Worm (Caenorhabditis elegans) whole organism, mixed stage, embryonic: ENCODE data around the gene F59B2.15.

Source experiments
- M03D4.4 ChIP-seq: sonication (generic microtip); optimal IDR thresholded peaks from 2 replicates; lab custom pipeline; 2017; ENCODE audit warnings: mild to moderate bottlenecking, missing genetic modification characterization, missing compliant biosample characterization
- blmp-1 ChIP-seq: fragments of 150-350 bp; optimal IDR thresholded peaks from 2 replicates; lab custom pipeline; 2014; ENCODE audit warnings: missing biosample characterization, missing genetic modification characterization
- ceh-39 ChIP-seq: fragments of 150-350 bp; optimal IDR thresholded peaks from 2 replicates; lab custom pipeline; 2014; ENCODE audit warnings: missing biosample characterization, missing genetic modification characterization
- ceh-43 ChIP-seq: fragments of 200-800 bp; sonication (Bioruptor generic); optimal IDR thresholded peaks from 2 replicates; lab custom pipeline; 2018; ENCODE audit warnings: mild to moderate bottlenecking, missing genetic modification characterization, moderate library complexity, missing compliant biosample characterization
- ceh-83 ChIP-seq: fragments of 200-800 bp; sonication (Bioruptor generic); optimal IDR thresholded peaks from 2 replicates; lab custom pipeline; 2018; ENCODE audit warnings: mild to moderate bottlenecking, missing genetic modification characterization, missing compliant biosample characterization
- ces-1 ChIP-seq: fragments of 150-350 bp; optimal IDR thresholded peaks from 2 replicates; lab custom pipeline; 2014; ENCODE audit warnings: missing biosample characterization, missing genetic modification reagents, missing genetic modification characterization
- cnd-1 ChIP-seq: fragments of 200-800 bp; sonication (Bioruptor generic); optimal IDR thresholded peaks from 2 replicates; lab custom pipeline; 2018; ENCODE audit warnings: mild to moderate bottlenecking, missing genetic modification characterization, missing compliant biosample characterization
- drap-1 ChIP-seq: fragments of 200-800 bp; sonication (Bioruptor generic); optimal IDR thresholded peaks from 3 replicates; lab custom pipeline; 2018; ENCODE audit warnings: mild to moderate bottlenecking, missing genetic modification characterization, missing compliant biosample characterization
- elt-1 ChIP-seq: sonication (generic microtip); optimal IDR thresholded peaks from 2 replicates; lab custom pipeline; 2017; ENCODE audit warnings: missing genetic modification characterization, mild to moderate bottlenecking, missing compliant biosample characterization, antibody characterized with exemption, moderate library complexity, borderline replicate concordance; ENCODE audit not compliant: insufficient read depth
- elt-3 ChIP-seq: fragments of 150-350 bp; optimal IDR thresholded peaks from 2 replicates; lab custom pipeline; 2014; ENCODE audit warnings: missing biosample characterization, missing genetic modification characterization
- flh-1 ChIP-seq: fragments of 200-800 bp; sonication (Bioruptor generic); optimal IDR thresholded peaks from 2 replicates; lab custom pipeline; 2018; ENCODE audit warnings: mild to moderate bottlenecking, missing genetic modification characterization, moderate library complexity, missing compliant biosample characterization
- hlh-1 ChIP-seq: fragments of 150-350 bp; optimal IDR thresholded peaks from 2 replicates; lab custom pipeline; 2014; ENCODE audit warnings: missing biosample characterization, missing genetic modification reagents, missing genetic modification characterization
- lin-13 ChIP-seq: fragments of 150-350 bp; optimal IDR thresholded peaks from 2 replicates; lab custom pipeline; 2014; ENCODE audit warnings: missing biosample characterization, missing genetic modification characterization
- lsy-2 ChIP-seq: fragments of 150-350 bp; optimal IDR thresholded peaks from 2 replicates; lab custom pipeline; 2014; ENCODE audit warnings: missing biosample characterization, missing genetic modification characterization
- mab-5 ChIP-seq: fragments of 150-350 bp; optimal IDR thresholded peaks from 2 replicates; lab custom pipeline; 2014; ENCODE audit warnings: missing biosample characterization, missing genetic modification characterization
- mep-1 ChIP-seq: fragments of 150-350 bp; optimal IDR thresholded peaks from 2 replicates; lab custom pipeline; 2017; ENCODE audit warnings: missing biosample characterization, missing genetic modification reagents, missing genetic modification characterization, inconsistent platforms
- mls-2 ChIP-seq: sonication (generic microtip); optimal IDR thresholded peaks from 2 replicates; lab custom pipeline; 2016; ENCODE audit warnings: mild to moderate bottlenecking, missing genetic modification characterization, moderate library complexity, missing compliant biosample characterization
- nhr-2 ChIP-seq: fragments of 150-350 bp; optimal IDR thresholded peaks from 2 replicates; lab custom pipeline; 2014; ENCODE audit warnings: missing biosample characterization, missing genetic modification characterization
- nhr-237 ChIP-seq: fragments of 150-350 bp; optimal IDR thresholded peaks from 2 replicates; lab custom pipeline; 2014; ENCODE audit warnings: missing biosample characterization, missing genetic modification characterization
- nhr-28 ChIP-seq: fragments of 150-350 bp; optimal IDR thresholded peaks from 2 replicates; lab custom pipeline; 2014; ENCODE audit warnings: missing biosample characterization, missing genetic modification characterization
- nhr-76 ChIP-seq: sonication (generic microtip); optimal IDR thresholded peaks from 2 replicates; lab custom pipeline; 2017; ENCODE audit warnings: missing biosample characterization, missing genetic modification characterization
- pha-4 ChIP-seq: fragments of 150-350 bp; optimal IDR thresholded peaks from 2 replicates; lab custom pipeline; 2018; ENCODE audit warnings: missing biosample characterization, missing genetic modification reagents, missing genetic modification characterization
- sem-2 ChIP-seq: fragments of 200-800 bp; sonication (Bioruptor generic); optimal IDR thresholded peaks from 2 replicates; lab custom pipeline; 2018; ENCODE audit warnings: mild to moderate bottlenecking, missing genetic modification characterization, missing compliant biosample characterization
- snpc-4 ChIP-seq: fragments of 150-350 bp; optimal IDR thresholded peaks from 2 replicates; lab custom pipeline; 2014; ENCODE audit warnings: missing biosample characterization, missing genetic modification characterization
- sptf-1 ChIP-seq: sonication (generic microtip); optimal IDR thresholded peaks from 2 replicates; lab custom pipeline; 2017; ENCODE audit warnings: mild to moderate bottlenecking, missing genetic modification characterization, moderate library complexity, missing compliant biosample characterization
- unc-39 ChIP-seq: fragments of 150-350 bp; optimal IDR thresholded peaks from 2 replicates; lab custom pipeline; 2014; ENCODE audit warnings: missing biosample characterization, missing genetic modification characterization
- zip-8 ChIP-seq: fragments of 150-350 bp; optimal IDR thresholded peaks from 2 replicates; lab custom pipeline; 2014; ENCODE audit warnings: missing biosample characterization, missing genetic modification characterization
- ztf-11 ChIP-seq: fragments of 150-350 bp; optimal IDR thresholded peaks from 2 replicates; lab custom pipeline; 2014; ENCODE audit warnings: missing biosample characterization, missing genetic modification characterization

F59B2.15 gene

DNA sequence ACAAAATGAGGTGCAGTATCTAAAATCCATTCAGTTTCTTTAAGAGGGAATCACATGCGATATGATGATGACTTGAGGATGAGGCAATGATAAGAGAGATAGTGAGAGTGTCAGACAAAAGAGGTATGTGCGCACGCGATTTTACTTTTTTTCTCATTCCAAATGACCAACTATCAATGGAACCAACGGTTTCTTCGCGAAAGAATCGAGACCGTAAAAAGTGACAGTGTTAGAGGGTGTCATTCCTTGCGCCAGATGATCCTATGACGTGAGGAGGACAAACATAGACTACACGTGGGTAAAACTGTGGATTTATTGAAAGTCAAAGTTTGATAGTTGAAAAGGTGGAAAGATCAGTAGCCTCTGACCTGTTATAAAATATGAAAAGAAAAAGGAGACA lies 18.6 kb downstream of the F59B2.15 start:
- TF ChIP-seq zip-8: no peak
- TF ChIP-seq nhr-76 (tag; lab: Kevin White, UChicago): no peak
- TF ChIP-seq lsy-2: no peak
- no peak for TF ChIP-seq lin-13 (tag; lab: Kevin White, UChicago)
- no peak for TF ChIP-seq pha-4 (tag; lab: Kevin White, UChicago)
- TF ChIP-seq M03D4.4 (tag; lab: Kevin White, UChicago): no peak
- TF ChIP-seq ceh-83: no peak
- no peak for TF ChIP-seq mep-1
- TF ChIP-seq ceh-39 (tag; lab: Kevin White, UChicago): no peak
- TF ChIP-seq sem-2 (GFP tag; lab: Kevin White, UChicago): no peak
- TF ChIP-seq snpc-4 (tag; lab: Kevin White, UChicago): no peak
- no peak for TF ChIP-seq blmp-1 (tag; lab: Kevin White, UChicago)
- TF ChIP-seq hlh-1 (tag; lab: Kevin White, UChicago): no peak
- TF ChIP-seq ceh-43: no peak
- TF ChIP-seq ztf-11: no peak
- TF ChIP-seq mab-5: no peak
- TF ChIP-seq elt-3 (tag; lab: Kevin White, UChicago): no peak
- no peak for TF ChIP-seq nhr-28 (tag; lab: Kevin White, UChicago)
- no peak for TF ChIP-seq flh-1 (GFP tag; lab: Kevin White, UChicago)

DNA sequence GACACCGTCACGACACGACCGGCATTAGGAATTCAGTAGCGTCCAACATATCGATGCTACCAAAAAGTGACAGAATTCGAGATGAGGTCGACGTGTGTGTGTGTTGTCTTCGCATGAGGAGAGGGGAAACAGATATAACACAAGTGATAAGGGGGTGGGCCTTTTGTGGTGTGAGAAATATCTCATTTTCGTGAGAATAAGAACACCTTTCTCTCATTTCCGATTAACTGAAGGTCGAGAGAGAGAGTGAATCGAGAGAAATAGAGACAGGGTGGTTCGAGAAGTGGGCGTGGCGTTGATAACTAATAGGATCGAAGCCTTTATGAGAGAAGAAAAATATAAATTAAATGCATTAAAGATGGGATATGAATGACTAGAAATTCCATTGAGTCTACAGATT lies 19.3 kb downstream of the F59B2.15 start:
- TF ChIP-seq mls-2 (tag; lab: Kevin White, UChicago): no peak
- TF ChIP-seq lin-13 (tag; lab: Kevin White, UChicago): no peak
- no peak for TF ChIP-seq ceh-39 (tag; lab: Kevin White, UChicago)

DNA sequence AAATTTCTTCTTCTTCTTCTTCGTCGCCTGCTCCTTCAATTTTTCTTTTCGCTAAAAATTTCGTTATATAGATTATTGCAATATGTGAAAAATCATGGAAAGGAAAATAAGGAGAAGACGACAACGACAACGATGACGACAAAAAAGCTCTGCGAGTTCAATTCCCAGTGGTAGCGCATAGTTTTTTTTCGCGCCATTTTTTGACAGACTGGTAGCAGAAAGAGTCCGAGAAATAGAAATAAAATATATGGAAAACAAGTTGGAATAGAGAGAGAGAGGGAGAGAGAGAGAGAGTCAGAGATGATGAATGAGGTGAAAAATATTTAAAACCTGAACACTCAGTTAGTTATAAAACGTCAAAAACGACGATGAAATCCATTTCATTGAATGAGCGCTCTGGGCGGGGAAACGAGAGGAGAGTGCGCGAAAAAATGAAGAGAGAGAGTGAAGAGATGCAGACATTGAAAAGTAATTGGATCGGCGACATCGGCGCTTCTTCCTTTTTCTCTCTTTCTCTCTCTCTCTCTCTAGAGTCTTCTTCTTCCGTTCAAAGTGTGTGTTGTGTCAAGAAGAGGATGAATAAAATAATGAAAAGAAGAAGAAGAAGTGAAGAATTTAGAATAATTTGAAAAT lies 20.5 kb downstream of the F59B2.15 start, which contains the start of gene pde-2:
TSS of gene pde-2 (minus strand) at position 51 of the 633 bp plus-strand sequence.
- TF ChIP-seq hlh-1 (tag; lab: Kevin White, UChicago): no peak
- no peak for TF ChIP-seq zip-8
- no peak for TF ChIP-seq unc-39 (tag; lab: Kevin White, UChicago)
- TF ChIP-seq nhr-28 (tag; lab: Kevin White, UChicago): no peak
- no peak for TF ChIP-seq nhr-2 (tag; lab: Kevin White, UChicago)
- peak; percentile 97 for TF ChIP-seq ces-1 (GFP tag; lab: Kevin White, UChicago)
- peak; percentile 29 for TF ChIP-seq lsy-2
- TF ChIP-seq cnd-1: no peak

DNA sequence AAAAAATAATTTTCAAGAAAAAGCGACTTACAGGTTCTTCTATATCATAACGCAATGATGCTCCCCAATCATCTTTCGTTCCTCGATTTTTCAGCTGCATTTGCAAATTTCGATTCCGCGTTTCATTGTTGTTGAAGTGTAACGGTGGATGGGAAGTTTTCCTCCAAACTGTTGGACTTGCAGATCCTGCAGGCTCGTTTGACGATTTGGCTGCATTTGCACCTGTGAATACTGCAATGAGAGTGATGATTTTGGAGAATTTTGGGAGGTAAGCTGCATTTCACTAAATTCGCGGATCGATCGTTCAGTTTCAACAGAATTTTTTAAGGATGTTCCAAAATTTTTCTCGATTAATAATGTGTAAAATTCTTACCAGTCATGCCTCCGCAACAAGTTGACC lies 21.6 kb downstream of the F59B2.15 start:
- TF ChIP-seq blmp-1 (tag; lab: Kevin White, UChicago) (no peak), nhr-237 (tag; lab: Kevin White, UChicago) (no peak), drap-1 (no peak), nhr-2 (tag; lab: Kevin White, UChicago) (no peak), pha-4 (tag; lab: Kevin White, UChicago) (no peak), sptf-1 (tag; lab: Kevin White, UChicago) (no peak)

DNA sequence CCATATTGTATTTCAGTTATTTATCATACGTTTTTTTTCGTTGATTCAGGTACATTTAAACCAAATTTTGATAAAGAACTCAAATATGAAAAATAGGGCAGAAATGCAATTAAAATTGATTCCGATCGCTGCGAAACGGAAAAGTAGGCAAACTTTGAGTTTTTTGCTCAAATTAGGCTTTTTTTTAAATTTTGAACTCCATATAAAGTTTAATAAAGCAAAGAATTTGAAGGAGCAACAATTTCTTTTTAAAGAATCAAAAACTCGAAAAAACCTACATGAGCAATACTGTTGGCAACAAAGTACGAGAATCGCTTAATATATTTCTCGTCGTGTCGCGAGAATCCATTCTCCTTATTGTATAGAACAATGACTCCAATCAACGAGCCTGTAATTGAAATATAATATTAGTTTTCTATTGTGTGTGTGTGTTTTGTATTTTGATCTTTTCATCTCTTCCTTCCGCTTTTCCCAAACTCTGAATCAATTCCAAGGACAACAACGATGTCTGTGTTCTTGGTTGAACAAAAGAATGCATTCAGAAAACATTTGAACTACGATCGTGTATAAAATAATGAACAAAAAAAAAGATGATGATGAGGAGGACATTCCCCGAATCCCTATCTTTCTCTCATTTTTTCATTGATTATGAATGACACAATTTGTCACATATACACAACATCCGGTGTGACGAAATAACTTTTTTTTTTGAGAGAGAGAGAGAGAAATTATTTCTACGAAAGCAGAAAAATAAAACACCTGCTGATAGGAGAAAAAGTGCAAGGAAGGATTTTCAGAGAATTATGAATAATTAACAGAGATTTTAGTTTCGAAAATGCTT lies 23.7 kb downstream of the F59B2.15 start:
- TF ChIP-seq mls-2 (tag; lab: Kevin White, UChicago) (no peak), nhr-28 (tag; lab: Kevin White, UChicago) (no peak), lsy-2 (no peak)

DNA sequence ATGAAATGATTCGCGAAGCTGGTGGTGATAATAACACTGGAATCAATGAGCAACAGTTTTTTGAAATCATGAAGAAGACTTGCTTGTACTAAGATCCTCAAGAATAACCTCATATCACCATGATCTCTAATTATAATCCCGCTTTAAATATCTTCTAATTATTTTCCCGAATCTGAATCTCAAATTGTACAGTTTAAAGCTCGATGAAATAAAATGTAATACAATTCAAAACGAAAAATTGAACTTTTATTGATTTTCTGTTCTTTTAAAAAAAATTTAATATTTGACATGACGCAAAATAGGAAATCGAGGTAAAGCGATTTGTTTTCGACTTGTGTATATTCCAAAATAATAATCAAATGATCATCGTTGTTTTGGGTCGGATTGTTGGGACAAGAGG lies 27.6 kb downstream of the F59B2.15 start:
- no peak for TF ChIP-seq lsy-2
- no peak for TF ChIP-seq cnd-1
- no peak for TF ChIP-seq blmp-1 (tag; lab: Kevin White, UChicago)
- no peak for TF ChIP-seq ceh-39 (tag; lab: Kevin White, UChicago)
- TF ChIP-seq elt-1: no peak
- no peak for TF ChIP-seq nhr-2 (tag; lab: Kevin White, UChicago)
- no peak for TF ChIP-seq sptf-1 (tag; lab: Kevin White, UChicago)
- no peak for TF ChIP-seq sem-2 (GFP tag; lab: Kevin White, UChicago)
- no peak for TF ChIP-seq mls-2 (tag; lab: Kevin White, UChicago)
- no peak for TF ChIP-seq zip-8
